Worm (Caenorhabditis elegans): ENCODE results near the gene Y57G11C.38.

Y57G11C.38 gene

DNA sequence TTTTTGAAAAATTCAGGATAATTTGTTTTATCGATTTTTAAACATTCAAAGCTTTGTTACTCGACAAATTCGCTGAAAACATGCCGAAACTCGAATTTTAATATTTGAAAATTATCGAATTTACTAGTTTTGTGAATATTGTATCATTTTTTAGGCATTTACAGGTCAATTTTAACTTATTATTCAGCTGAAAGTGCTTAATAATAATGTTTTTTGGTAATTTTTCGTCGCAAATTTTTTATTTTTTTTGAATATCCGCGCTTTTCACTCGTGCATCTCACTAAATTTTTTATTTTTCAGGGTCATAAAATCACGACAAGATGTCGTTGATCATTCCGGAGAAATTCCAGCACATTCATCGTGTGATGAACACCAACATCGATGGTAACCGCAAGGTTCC lies 36.9 kb upstream of the Y57G11C.38 start, which contains the start of gene rps-18:
rps-18 (plus strand) TSS at position 301 of the 400 bp plus-strand sequence.
- no peak for TF ChIP-seq ceh-16 (tag; optimal IDR thresholded peaks at IDR 0.05)
- TF ChIP-seq ceh-28 (tag; optimal IDR thresholded peaks at IDR 0.05) = no peak
- no peak for TF ChIP-seq nhr-28 (tag; optimal IDR thresholded peaks at IDR 0.05)
- TF ChIP-seq elt-3 (tag; optimal IDR thresholded peaks at IDR 0.05) = no peak
- TF ChIP-seq lsy-12 (tag; optimal IDR thresholded peaks at IDR 0.05) = no peak
- no peak for TF ChIP-seq lin-15B (tag; optimal IDR thresholded peaks at IDR 0.05)
- TF ChIP-seq ztf-4 (tag; optimal IDR thresholded peaks at IDR 0.05) = no peak
- no peak for TF ChIP-seq fos-1 (tag; optimal IDR thresholded peaks at IDR 0.05)

DNA sequence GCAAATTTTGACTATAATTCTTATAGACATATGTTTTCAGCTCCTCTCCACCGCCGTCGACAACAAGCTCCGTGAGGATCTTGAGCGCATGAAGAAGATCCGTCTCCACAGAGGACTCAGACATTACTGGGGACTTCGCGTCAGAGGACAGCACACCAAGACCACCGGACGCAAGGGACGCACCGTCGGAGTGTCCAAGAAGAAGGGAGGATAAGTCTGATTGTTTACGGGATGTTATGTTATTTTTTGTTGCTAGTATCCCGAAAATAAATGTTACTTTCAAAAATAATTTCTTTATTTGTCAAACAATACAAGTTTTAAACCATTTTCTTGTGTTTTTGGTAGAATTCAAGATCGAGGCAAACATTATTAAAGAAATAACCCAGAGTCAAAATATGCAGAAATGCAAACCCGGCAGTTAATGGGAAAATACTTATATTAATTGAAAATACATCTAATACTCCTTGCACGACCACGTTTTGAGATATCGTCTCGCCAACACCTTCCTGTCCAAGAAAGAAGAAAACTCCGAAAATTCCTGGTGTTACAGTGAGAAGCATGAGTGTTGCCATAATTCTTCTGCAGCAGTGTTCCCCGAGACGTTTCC lies 36.0 kb upstream of the Y57G11C.38 start:
- TF ChIP-seq nhr-43 (tag; optimal IDR thresholded peaks at IDR 0.05; ENCODE audit: poor library complexity, severe bottlenecking) (no peak), ztf-11 (tag; optimal IDR thresholded peaks at IDR 0.05) (no peak), mdl-1 (tag; optimal IDR thresholded peaks at IDR 0.05) (no peak), eor-1 (tag; optimal IDR thresholded peaks at IDR 0.05) (no peak)

DNA sequence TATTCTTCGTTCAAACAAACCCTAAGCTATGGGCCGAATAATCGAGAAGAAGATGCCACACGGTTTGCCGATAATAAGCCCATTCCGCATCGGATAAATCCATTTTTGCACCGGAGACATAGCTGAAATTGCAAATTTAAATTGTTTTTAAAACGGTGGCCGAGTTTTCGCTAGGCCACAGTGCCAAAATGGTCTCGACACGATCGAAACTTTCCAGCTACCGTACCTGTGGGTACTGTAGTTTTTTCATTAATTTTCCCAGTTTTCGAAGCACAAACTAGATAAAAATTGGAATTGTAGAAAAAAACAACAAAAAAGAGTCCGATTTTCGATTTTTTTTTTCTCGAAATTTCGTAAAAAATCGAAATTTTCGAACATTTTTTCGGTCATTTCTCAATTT lies 34.0 kb upstream of the Y57G11C.38 start:
- no peak for TF ChIP-seq ama-1 (optimal IDR thresholded peaks at IDR 0.05)
- no peak for TF ChIP-seq nhr-23 (tag; optimal IDR thresholded peaks at IDR 0.05)
- no peak for TF ChIP-seq egl-27 (tag; optimal IDR thresholded peaks at IDR 0.05)
- TF ChIP-seq ZK546.5 (tag; optimal IDR thresholded peaks at IDR 0.05) = no peak
- no peak for TF ChIP-seq nhr-76 (tag; optimal IDR thresholded peaks at IDR 0.05)
- TF ChIP-seq aly-2 (tag; optimal IDR thresholded peaks at IDR 0.05) = no peak
- no peak for TF ChIP-seq ztf-4 (tag; optimal IDR thresholded peaks at IDR 0.05)
- no peak for TF ChIP-seq mml-1 (tag; optimal IDR thresholded peaks at IDR 0.05)
- TF ChIP-seq jun-1 (tag; optimal IDR thresholded peaks at IDR 0.05) = no peak
- TF ChIP-seq fos-1 (tag; optimal IDR thresholded peaks at IDR 0.05) = no peak
- no peak for TF ChIP-seq lin-15B (tag; optimal IDR thresholded peaks at IDR 0.05)
- no peak for TF ChIP-seq elt-2 (tag; optimal IDR thresholded peaks at IDR 0.05)
- TF ChIP-seq pqm-1 (tag; optimal IDR thresholded peaks at IDR 0.05) = no peak

DNA sequence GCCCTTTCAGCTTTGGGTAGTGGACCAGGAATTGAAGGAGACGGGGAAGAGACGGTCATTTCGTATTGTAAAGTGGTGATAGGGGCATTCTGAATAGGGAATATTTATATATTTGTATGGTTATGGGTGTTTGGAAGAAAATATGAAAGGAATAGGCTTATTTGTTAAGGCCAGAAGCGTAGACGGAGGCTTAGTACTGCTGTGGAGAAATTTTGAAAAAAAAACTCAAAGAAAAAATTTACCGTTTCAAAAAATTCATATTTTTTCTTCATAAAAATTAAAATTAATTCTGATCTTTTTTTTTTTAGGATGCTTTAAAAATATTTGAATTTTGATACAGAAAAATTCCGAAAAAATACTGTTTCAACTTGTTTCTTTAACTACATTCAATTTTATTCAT lies 33.2 kb upstream of the Y57G11C.38 start, which contains the start of gene hhat-2:
hhat-2 (minus strand) TSS at position 101 of the 400 bp plus-strand sequence.
- TF ChIP-seq unc-39 (tag; optimal IDR thresholded peaks at IDR 0.05) (no peak), eor-1 (tag; optimal IDR thresholded peaks at IDR 0.05) (no peak), sea-2 (GFP tag; optimal IDR thresholded peaks at IDR 0.05) (no peak), ztf-11 (tag; optimal IDR thresholded peaks at IDR 0.05) (no peak), lin-39 (tag; optimal IDR thresholded peaks at IDR 0.05) (no peak), ama-1 (optimal IDR thresholded peaks at IDR 0.05) (no peak), lsy-12 (tag; optimal IDR thresholded peaks at IDR 0.05) (no peak), aly-2 (tag; optimal IDR thresholded peaks at IDR 0.05) (no peak), lin-15B (tag; optimal IDR thresholded peaks at IDR 0.05) (no peak), nhr-11 (tag; optimal IDR thresholded peaks at IDR 0.05) (no peak), ceh-28 (tag; optimal IDR thresholded peaks at IDR 0.05) (no peak), egl-27 (tag; optimal IDR thresholded peaks at IDR 0.05) (no peak), unc-62 (GFP tag; optimal IDR thresholded peaks at IDR 0.05) (no peak), skn-1 (tag; optimal IDR thresholded peaks at IDR 0.05) (no peak), elt-1 (tag; optimal IDR thresholded peaks at IDR 0.05) (no peak), R02D3.7 (tag; optimal IDR thresholded peaks at IDR 0.05) (no peak), ceh-9 (tag; optimal IDR thresholded peaks at IDR 0.05) (no peak), nhr-25 (tag; optimal IDR thresholded peaks at IDR 0.05) (no peak)

DNA sequence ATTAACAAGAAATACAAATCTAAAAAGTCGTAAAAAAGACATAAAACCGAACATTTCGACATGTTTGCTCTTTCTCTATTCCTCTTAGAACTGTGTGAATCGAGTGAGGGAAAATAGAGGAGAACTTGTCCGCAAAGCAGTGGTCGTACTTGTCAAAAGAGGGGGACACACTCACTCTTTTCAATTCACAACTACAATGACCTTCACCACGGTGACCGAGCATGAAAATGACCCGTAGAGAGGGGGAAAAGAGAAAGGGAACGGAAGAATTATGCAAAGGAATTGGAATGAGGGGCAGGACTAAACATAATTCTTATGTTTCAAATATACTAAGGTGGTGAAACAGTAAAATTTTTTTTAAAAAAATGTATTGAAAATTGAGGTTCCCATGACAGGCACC lies 28.7 kb upstream of the Y57G11C.38 start:
- TF ChIP-seq unc-39 (tag; optimal IDR thresholded peaks at IDR 0.05) (no peak), nhr-67 (tag; optimal IDR thresholded peaks at IDR 0.05) (no peak), hmg-11 (tag; optimal IDR thresholded peaks at IDR 0.05) (peak; percentile 44), skn-1 (tag; optimal IDR thresholded peaks at IDR 0.05) (no peak), pha-4 (tag; optimal IDR thresholded peaks at IDR 0.05) (peak; percentile 34)

Data from whole organism, L3 larva.